Worm (Caenorhabditis elegans) whole organism, L2 larva: ENCODE data around the gene F02H6.3.

Experiments
- F13H6.1 ChIP-seq: sonication (generic microtip); optimal IDR thresholded peaks from 2 replicates; lab custom pipeline; 2016; ENCODE audit warnings: missing genetic modification characterization, missing compliant biosample characterization
- R02D3.7 ChIP-seq: fragments of 150-350 bp; optimal IDR thresholded peaks from 2 replicates; lab custom pipeline; 2014; ENCODE audit warnings: missing biosample characterization, missing genetic modification characterization
- blmp-1 ChIP-seq: sonication (generic microtip); optimal IDR thresholded peaks from 2 replicates; lab custom pipeline; 2017; ENCODE audit warnings: missing genetic modification characterization, mild to moderate bottlenecking, missing compliant biosample characterization, antibody characterized with exemption, moderate library complexity; ENCODE audit not compliant: insufficient read depth
- crh-2 ChIP-seq: sonication (generic microtip); optimal IDR thresholded peaks from 2 replicates; lab custom pipeline; 2017; ENCODE audit warnings: missing biosample characterization, missing genetic modification characterization
- dmd-4 ChIP-seq: sonication (generic microtip); optimal IDR thresholded peaks from 2 replicates; lab custom pipeline; 2017; ENCODE audit warnings: missing biosample characterization, missing genetic modification characterization
- elt-1 ChIP-seq: fragments of 150-350 bp; optimal IDR thresholded peaks from 2 replicates; lab custom pipeline; 2014; ENCODE audit warnings: missing biosample characterization, missing genetic modification characterization
- lin-11 ChIP-seq: fragments of 150-350 bp; sonication (generic microtip); optimal IDR thresholded peaks from 2 replicates; lab custom pipeline; 2014; ENCODE audit warnings: missing biosample characterization, missing genetic modification characterization, inconsistent platforms, mixed read lengths
- lin-13 ChIP-seq: fragments of 150-350 bp; optimal IDR thresholded peaks from 2 replicates; lab custom pipeline; 2014; ENCODE audit warnings: missing biosample characterization, missing genetic modification reagents, missing genetic modification characterization
- lsy-2 ChIP-seq, 2 experiments: fragments of 150-350 bp in 1 of 2; sonication (generic microtip) in 1 of 2; optimal IDR thresholded peaks; 2 replicates each; lab custom pipeline; 2014 to 2017; ENCODE audit warnings: missing biosample characterization in 2 of 2, missing genetic modification characterization in 2 of 2
- nhr-11 ChIP-seq: fragments of 150-350 bp; optimal IDR thresholded peaks from 2 replicates; lab custom pipeline; 2014; ENCODE audit warnings: missing biosample characterization, missing genetic modification characterization
- nhr-12 ChIP-seq: fragments of 150-350 bp; optimal IDR thresholded peaks from 2 replicates; lab custom pipeline; 2014; ENCODE audit warnings: missing biosample characterization, missing genetic modification characterization
- nhr-129 ChIP-seq: fragments of 150-350 bp; optimal IDR thresholded peaks from 2 replicates; lab custom pipeline; 2014; ENCODE audit warnings: missing biosample characterization, missing genetic modification characterization
- nhr-77 ChIP-seq: fragments of 150-350 bp; optimal IDR thresholded peaks from 2 replicates; lab custom pipeline; 2014; ENCODE audit warnings: missing biosample characterization, missing genetic modification characterization
- peb-1 ChIP-seq: fragments of 150-350 bp; optimal IDR thresholded peaks from 2 replicates; lab custom pipeline; 2014; ENCODE audit warnings: missing biosample characterization, missing genetic modification characterization
- skn-1 ChIP-seq: sonication (generic microtip); optimal IDR thresholded peaks from 2 replicates; lab custom pipeline; 2017; ENCODE audit warnings: missing biosample characterization, missing genetic modification characterization
- ztf-1 ChIP-seq: fragments of 200-800 bp; sonication (Bioruptor generic); conservative IDR thresholded peaks from 2 replicates; pipeline ENCODE4 v1.3.6; 2022; ENCODE audit warnings: missing genetic modification characterization, missing compliant biosample characterization
- ztf-11 ChIP-seq: sonication (generic microtip); optimal IDR thresholded peaks from 2 replicates; lab custom pipeline; 2017; ENCODE audit warnings: missing biosample characterization, missing genetic modification characterization

Gene F02H6.3

ce11 chrIV:14244357-14244756 is 41.1 kb downstream of the F02H6.3 start, which contains the start of gene Y64G10A.2:
Y64G10A.2 (minus strand) TSS chrIV:14244457.
- TF ChIP-seq R02D3.7 (tag; lab: Kevin White, UChicago) (no peak), dmd-4 (no peak), nhr-11 (no peak), blmp-1 (tag; lab: Kevin White, UChicago) (no peak), peb-1 (no peak), nhr-12 (tag; lab: Kevin White, UChicago) (no peak), lsy-2 (tag; optimal IDR thresholded peaks at IDR 0.05; lab: Kevin White, UChicago) (no peak), ztf-11 (tag; lab: Kevin White, UChicago) (no peak), crh-2 (tag; lab: Kevin White, UChicago) (no peak), lin-11 (tag; lab: Kevin White, UChicago) (no peak), nhr-129 (no peak), elt-1 (tag; lab: Kevin White, UChicago) (no peak)

ce11 chrIV:14249447-14249846 is 46.2 kb downstream of the F02H6.3 start:
- TF ChIP-seq nhr-77 (tag; lab: Kevin White, UChicago) (no peak), lin-13 (GFP tag; lab: Kevin White, UChicago) (no peak), elt-1 (tag; lab: Kevin White, UChicago) (no peak)
- TF ChIP-seq, all 48 proteins: peak for 0

ce11 chrIV:14250113-14250512 is 46.9 kb downstream of the F02H6.3 start, which contains the start of gene srab-24:
srab-24 (minus strand) TSS chrIV:14250213.
- TF ChIP-seq F13H6.1 (tag; lab: Kevin White, UChicago) (no peak), dmd-4 (no peak), ztf-11 (tag; lab: Kevin White, UChicago) (no peak), nhr-77 (tag; lab: Kevin White, UChicago) (no peak), R02D3.7 (tag; lab: Kevin White, UChicago) (no peak), skn-1 (tag; lab: Kevin White, UChicago) (no peak), ztf-1 (GFP tag; lab: Robert Waterston, UW) (no peak), crh-2 (tag; lab: Kevin White, UChicago) (no peak)
